Worm (Caenorhabditis elegans): ENCODE results near the gene rab-3.

ce11 chrII:5774879-5775278 is 47.2 kb upstream of the rab-3 start:
- TF ChIP-seq nhr-25 (tag; optimal IDR thresholded peaks at IDR 0.05; ENCODE audit: borderline replicate concordance, insufficient read depth) (no peak), mdl-1 (tag; optimal IDR thresholded peaks at IDR 0.05) (no peak), aly-2 (tag; optimal IDR thresholded peaks at IDR 0.05) (no peak)
